Worm (Caenorhabditis elegans) whole organism, L4 larva: Measurements from ENCODE around the gene twk-23.

Source experiments
- F26F4.8 ChIP-seq: fragments of 200-800 bp; sonication (Bioruptor generic); conservative IDR thresholded peaks from 2 replicates; pipeline ENCODE4 v1.3.6; 2022; ENCODE audit warnings: missing genetic modification characterization, missing compliant biosample characterization
- F44E2.7 ChIP-seq: fragments of 200-800 bp; sonication (Bioruptor generic); IDR thresholded peaks from 2 replicates; pipeline ENCODE4 v2.1.2; 2022; ENCODE audit warnings: missing genetic modification characterization, missing compliant biosample characterization
- F49E8.2 ChIP-seq: sonication (generic microtip); optimal IDR thresholded peaks from 2 replicates; lab custom pipeline; 2016; ENCODE audit warnings: missing compliant biosample characterization, mild to moderate bottlenecking, missing genetic modification characterization, borderline replicate concordance
- aha-1 ChIP-seq: fragments of 150-350 bp; peaks from one replicate; lab custom pipeline; 2014; ENCODE audit warnings: missing biosample characterization, missing genetic modification characterization
- arid-1 ChIP-seq: fragments of 200-800 bp; sonication (Bioruptor generic); conservative IDR thresholded peaks from 2 replicates; pipeline ENCODE4 v1.3.6; 2022; ENCODE audit warnings: missing genetic modification reagents, missing genetic modification characterization, missing compliant biosample characterization
- attf-4 ChIP-seq: sonication (generic microtip); optimal IDR thresholded peaks from 3 replicates; lab custom pipeline; 2017; ENCODE audit warnings: missing biosample characterization, missing genetic modification characterization
- ceh-28 ChIP-seq: fragments of 150-350 bp; optimal IDR thresholded peaks from 2 replicates; lab custom pipeline; 2014; ENCODE audit warnings: missing biosample characterization, missing genetic modification reagents, missing genetic modification characterization
- ceh-44 ChIP-seq: fragments of 200-800 bp; sonication (Bioruptor generic); IDR thresholded peaks from 2 replicates; pipeline ENCODE4 v1.3.6; 2022; ENCODE audit warnings: missing genetic modification reagents, missing genetic modification characterization, missing compliant biosample characterization
- daf-16 ChIP-seq, 3 experiments: sonication (generic microtip); optimal IDR thresholded peaks; 2 replicates each; lab custom pipeline; 2016 to 2017; ENCODE audit warnings: missing genetic modification characterization in 3 of 3, missing genetic modification reagents in 3 of 3, mild to moderate bottlenecking in 2 of 3, missing compliant biosample characterization in 2 of 3, missing biosample characterization in 1 of 3, moderate library complexity in 1 of 3
- dmd-8 ChIP-seq: fragments of 200-800 bp; sonication (Bioruptor generic); IDR thresholded peaks from 2 replicates; pipeline ENCODE4 v1.3.6; 2022; ENCODE audit warnings: missing genetic modification characterization, missing compliant biosample characterization
- dve-1 ChIP-seq: sonication (generic microtip); optimal IDR thresholded peaks from 2 replicates; lab custom pipeline; 2017; ENCODE audit warnings: antibody characterized with exemption, mild to moderate bottlenecking, missing genetic modification characterization, missing compliant biosample characterization; ENCODE audit not compliant: insufficient read depth
- egl-27 ChIP-seq: sonication (generic microtip); optimal IDR thresholded peaks from 3 replicates; lab custom pipeline; 2017; ENCODE audit warnings: missing biosample characterization, missing genetic modification reagents, missing genetic modification characterization
- hlh-11 ChIP-seq: fragments of 200-800 bp; sonication (Bioruptor generic); optimal IDR thresholded peaks from 2 replicates; lab custom pipeline; 2018; ENCODE audit warnings: mild to moderate bottlenecking, missing genetic modification characterization, missing compliant biosample characterization
- lim-7 ChIP-seq: fragments of 200-800 bp; sonication (Bioruptor generic); IDR thresholded peaks from 2 replicates; pipeline ENCODE4 v1.3.6; 2022; ENCODE audit warnings: missing genetic modification characterization, missing compliant biosample characterization
- lin-15B ChIP-seq: fragments of 150-350 bp; sonication (generic microtip); optimal IDR thresholded peaks from 3 replicates; lab custom pipeline; 2014; ENCODE audit warnings: missing biosample characterization, missing genetic modification characterization
- lin-29 ChIP-seq: fragments of 200-800 bp; sonication (Bioruptor generic); IDR thresholded peaks from 2 replicates; pipeline ENCODE4 v1.3.6; 2022; ENCODE audit warnings: missing genetic modification reagents, missing genetic modification characterization, missing compliant biosample characterization
- lin-39 ChIP-seq: fragments of 150-350 bp; optimal IDR thresholded peaks from 2 replicates; lab custom pipeline; 2014; ENCODE audit warnings: missing biosample characterization, missing genetic modification reagents, missing genetic modification characterization
- mes-2 ChIP-seq: sonication (generic microtip); optimal IDR thresholded peaks from 2 replicates; lab custom pipeline; 2016; ENCODE audit warnings: missing genotype, mild to moderate bottlenecking, missing genetic modification characterization, missing compliant biosample characterization; ENCODE audit not compliant: poor library complexity, severe bottlenecking
- nhr-28 ChIP-seq: fragments of 150-350 bp; optimal IDR thresholded peaks from 2 replicates; lab custom pipeline; 2014; ENCODE audit warnings: missing biosample characterization, missing genetic modification characterization
- nhr-41 ChIP-seq: fragments of 200-800 bp; sonication (Bioruptor generic); IDR thresholded peaks from 2 replicates; pipeline ENCODE4 v1.3.6; 2022; ENCODE audit warnings: missing genetic modification reagents, missing genetic modification characterization, missing compliant biosample characterization
- nhr-77 ChIP-seq: fragments of 150-350 bp; optimal IDR thresholded peaks from 2 replicates; lab custom pipeline; 2014; ENCODE audit warnings: missing biosample characterization, missing genetic modification characterization
- pqm-1 ChIP-seq: sonication (generic microtip); optimal IDR thresholded peaks from 2 replicates; lab custom pipeline; 2017; ENCODE audit warnings: missing biosample characterization, missing genetic modification characterization
- set-16 ChIP-seq: fragments of 200-800 bp; sonication (Bioruptor generic); IDR thresholded peaks from 2 replicates; pipeline ENCODE4 v1.3.6; 2022; ENCODE audit warnings: missing genetic modification reagents, missing genetic modification characterization, missing compliant biosample characterization
- spr-1 ChIP-seq: sonication (generic microtip); optimal IDR thresholded peaks from 2 replicates; lab custom pipeline; 2016; ENCODE audit warnings: mild to moderate bottlenecking, missing genetic modification characterization, missing compliant biosample characterization
- unc-62 ChIP-seq, 3 experiments: fragments of 150-350 bp in 1 of 3; sonication (generic microtip); optimal IDR thresholded peaks in 2 of 3; peaks in 1 of 3; 1 replicate in 1 of 3; 2 replicates in 2 of 3; lab custom pipeline; 2014 to 2017; ENCODE audit warnings: missing biosample characterization in 3 of 3, missing genetic modification characterization in 3 of 3, missing genetic modification reagents in 3 of 3, missing genotype in 1 of 3
- zip-11 ChIP-seq: fragments of 200-800 bp; sonication (Bioruptor generic); IDR thresholded peaks from 2 replicates; pipeline ENCODE4 v1.3.6; 2022; ENCODE audit warnings: missing genetic modification characterization, missing compliant biosample characterization

The twk-23 gene

DNA sequence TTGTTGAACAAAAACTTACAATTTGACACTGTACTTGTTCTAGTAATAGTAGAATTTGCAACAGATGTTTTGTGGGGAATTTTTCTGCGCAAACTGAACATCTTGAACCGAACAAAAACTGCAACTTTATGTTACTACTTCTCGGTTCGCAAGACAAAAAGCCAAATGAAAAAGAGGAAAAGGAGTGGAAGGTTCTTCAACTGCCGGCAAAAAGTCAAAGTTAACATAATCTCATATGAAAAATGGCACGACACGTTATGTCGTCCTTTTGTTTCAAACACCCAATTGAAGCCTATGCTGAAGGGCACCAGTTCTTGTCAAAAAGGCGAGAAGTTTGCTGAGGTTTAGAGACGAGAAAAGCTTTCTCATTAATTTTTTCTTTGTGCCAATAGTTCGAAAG, at the start of gene twk-23:
twk-23 (minus strand) TSS at position 101 of the 400 bp plus-strand sequence.
- TF ChIP-seq mes-2 (tag; lab: Kevin White, UChicago), result no peak
- TF ChIP-seq aha-1 (tag; lab: Kevin White, UChicago), result peak; percentile 3
- peak in 1 of 2 experiments; percentile 12 for TF ChIP-seq unc-62 (GFP tag; optimal IDR thresholded peaks at IDR 0.05 in 1 of 2; lab: Kevin White, UChicago)
- TF ChIP-seq unc-62 (tag; optimal IDR thresholded peaks at IDR 0.05; lab: Kevin White, UChicago), result no peak

DNA sequence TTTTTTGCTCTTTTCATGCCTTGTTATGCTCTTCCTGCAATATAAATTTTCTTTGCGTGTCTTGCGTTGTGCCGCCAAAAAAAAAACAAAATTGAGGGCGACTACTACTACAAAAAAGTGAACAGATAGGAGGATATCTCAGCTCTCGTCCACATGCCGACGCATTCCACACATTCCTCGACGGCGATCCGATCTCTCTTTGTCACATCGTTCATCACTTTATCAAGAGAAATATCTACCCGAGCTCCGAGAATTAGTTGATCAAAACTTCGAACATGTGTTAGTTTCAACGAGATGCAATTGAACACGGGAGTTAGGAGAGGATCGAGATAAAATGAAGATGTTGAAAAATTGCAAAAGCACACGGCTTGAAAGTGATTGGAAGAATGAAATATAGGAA, 47.7 kb upstream of the twk-23 start:
- no peak for TF ChIP-seq lin-39 (tag; lab: Kevin White, UChicago)
- peak; percentile 15 for TF ChIP-seq hlh-11 (tag; lab: Kevin White, UChicago)
- no peak for TF ChIP-seq arid-1 (GFP tag; lab: Robert Waterston, UW)
- peak in 1 of 2 experiments; percentile 57 for TF ChIP-seq daf-16 (GFP tag; optimal IDR thresholded peaks at IDR 0.05; lab: Kevin White, UChicago)
- TF ChIP-seq daf-16 (tag; optimal IDR thresholded peaks at IDR 0.05; lab: Kevin White, UChicago), result no peak
- no peak for TF ChIP-seq ceh-28
- TF ChIP-seq, all 104 proteins: peak for 2

DNA sequence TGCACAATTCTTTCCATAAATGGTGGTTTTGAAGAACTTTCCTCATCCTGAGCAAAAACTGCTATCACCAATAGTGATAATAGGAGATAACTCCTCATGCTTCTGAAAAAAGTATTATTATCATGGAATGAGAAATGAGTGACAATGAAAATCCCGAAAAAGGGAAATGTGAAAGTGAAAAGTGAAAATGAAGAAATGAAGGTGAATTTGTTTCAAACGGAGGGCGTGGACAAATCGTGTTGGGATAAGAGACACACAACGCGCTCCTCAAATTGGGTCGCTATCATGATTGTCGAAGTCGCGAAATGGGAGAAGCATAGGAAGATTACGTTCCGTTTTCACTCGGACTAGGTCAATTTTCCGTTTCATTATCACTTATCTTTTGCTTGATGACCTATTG, 40.8 kb upstream of the twk-23 start, which contains the start of gene M03B6.3:
M03B6.3 (minus strand) TSS at position 102 of the 400 bp plus-strand sequence.
- TF ChIP-seq F49E8.2 (tag; lab: Kevin White, UChicago) (no peak), nhr-77 (tag; lab: Kevin White, UChicago) (no peak), zip-11 (GFP tag; lab: Robert Waterston, UW) (no peak), attf-4 (no peak), F44E2.7 (GFP tag; lab: Robert Waterston, UW) (no peak), lin-29 (GFP tag; lab: Robert Waterston, UW) (no peak), nhr-41 (no peak), set-16 (no peak), ceh-44 (GFP tag; lab: Robert Waterston, UW) (no peak)

DNA sequence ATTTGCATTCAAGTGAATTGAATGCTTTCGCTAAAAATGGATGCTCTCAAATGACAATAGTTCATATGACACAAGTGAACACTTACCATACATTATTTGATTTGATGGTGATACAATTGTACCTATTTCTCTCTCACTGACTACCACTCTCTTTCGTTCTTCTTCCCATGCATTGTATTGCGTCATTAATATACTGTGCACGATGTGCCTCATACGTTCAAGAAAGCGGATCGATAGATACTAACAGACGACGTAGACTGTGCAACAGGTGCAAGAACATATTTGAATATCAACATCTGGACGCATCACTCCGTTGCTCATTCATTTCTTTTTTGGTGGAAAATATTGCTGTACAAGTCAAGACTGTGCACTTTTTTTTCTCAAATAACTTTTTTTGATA, 35.3 kb upstream of the twk-23 start, which contains the start of gene M03B6.4:
M03B6.4 (plus strand) TSS at position 149 of the 400 bp plus-strand sequence.
- peak; percentile 27 for TF ChIP-seq pqm-1 (tag; lab: Kevin White, UChicago)
- peak; percentile 23 for TF ChIP-seq nhr-28 (tag; lab: Kevin White, UChicago)
- TF ChIP-seq aha-1 (tag; lab: Kevin White, UChicago), result peak; percentile 30
- no peak for TF ChIP-seq egl-27 (tag; lab: Kevin White, UChicago)

DNA sequence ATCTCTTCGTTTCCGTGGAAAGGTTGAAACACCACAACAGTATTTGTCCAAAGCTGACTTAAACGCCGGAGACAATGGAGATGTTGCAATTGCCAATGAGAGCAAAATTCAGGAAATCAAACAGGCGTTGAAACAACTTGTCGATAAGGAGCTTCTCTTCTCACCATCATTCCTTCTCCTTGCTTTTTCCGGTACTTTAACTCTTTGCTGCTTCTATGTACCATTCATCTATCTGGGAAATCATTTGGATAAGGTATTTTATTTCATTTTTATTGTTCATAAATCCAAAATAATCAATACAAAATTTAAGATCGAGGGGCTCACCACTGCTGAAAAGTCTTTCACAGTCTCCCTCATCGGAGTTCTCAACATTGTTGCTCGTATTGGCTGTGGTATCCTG, 32.5 kb upstream of the twk-23 start:
- TF ChIP-seq aha-1 (tag; lab: Kevin White, UChicago) (peak; percentile 27), spr-1 (no peak)

DNA sequence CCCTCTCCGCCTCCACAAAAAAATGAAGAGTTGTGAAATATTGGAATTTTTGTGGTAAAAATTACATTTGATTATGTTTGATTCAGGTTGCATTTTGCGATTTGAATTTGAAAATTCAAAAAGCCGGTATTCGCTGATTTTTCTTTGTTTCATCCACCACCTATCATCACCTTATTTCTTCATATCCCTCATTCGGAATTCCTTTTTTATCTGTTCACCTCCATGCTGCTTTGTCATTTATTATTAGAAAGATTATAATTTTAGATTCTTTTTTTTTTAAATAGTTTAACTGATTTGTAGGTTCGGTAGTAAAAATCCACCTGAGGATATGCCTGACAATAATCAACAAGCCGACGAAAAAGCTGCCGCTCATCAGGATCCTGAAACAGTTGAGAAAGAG, 29.2 kb upstream of the twk-23 start, which contains the start of gene mct-3:
mct-3 (plus strand) TSS at position 301 of the 400 bp plus-strand sequence.
- TF ChIP-seq F26F4.8 (GFP tag; lab: Robert Waterston, UW) (no peak), aha-1 (tag; lab: Kevin White, UChicago) (peak; percentile 13), lin-15B (tag; lab: Kevin White, UChicago) (no peak)

DNA sequence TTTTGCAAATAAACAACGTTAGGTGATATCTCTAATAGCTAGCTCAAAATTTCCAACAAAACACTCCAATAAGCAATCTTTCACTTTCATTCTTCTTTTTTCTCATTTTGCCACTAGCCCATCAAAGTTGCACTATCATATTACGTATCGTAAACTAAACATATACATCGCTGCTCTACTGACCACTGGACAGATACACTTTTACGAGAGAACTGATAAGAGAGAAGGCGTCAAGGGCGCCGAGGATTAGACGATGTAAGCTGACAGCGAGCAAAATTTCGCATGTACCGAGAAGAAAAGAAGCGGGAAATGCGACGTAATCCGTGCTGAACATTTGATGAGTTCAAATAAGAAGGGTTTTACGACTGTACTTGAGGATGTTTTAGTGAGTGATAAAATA, 28.2 kb upstream of the twk-23 start:
- peak; percentile 14 for TF ChIP-seq hlh-11 (tag; lab: Kevin White, UChicago)
- TF ChIP-seq dve-1 (tag; lab: Kevin White, UChicago), result peak; percentile 11
- no peak for TF ChIP-seq lim-7
- no peak for TF ChIP-seq dmd-8 (GFP tag; lab: Robert Waterston, UW)
- peak in 1 of 2 experiments; percentile 94 for TF ChIP-seq unc-62 (GFP tag; optimal IDR thresholded peaks at IDR 0.05 in 1 of 2; lab: Kevin White, UChicago)
- TF ChIP-seq unc-62 (tag; optimal IDR thresholded peaks at IDR 0.05; lab: Kevin White, UChicago), result no peak
- TF ChIP-seq, all 104 proteins: peak for 3
